Fruit fly (Drosophila melanogaster) S2 (cell line): Measurements from ENCODE around the gene CG33303.

Experiments
- CG8478 ChIP-seq: fragments of >200 bp; optimal IDR thresholded peaks from 2 replicates; lab custom pipeline; 2018
- CTCF ChIP-seq, 2 experiments: fragments of >200 bp; optimal IDR thresholded peaks; 2 replicates each; lab custom pipeline; 2018

- TF ChIP-seq CG8478 (lab: Kevin White, UChicago) (no peak), CTCF (optimal IDR thresholded peaks at IDR 0.05; lab: Kevin White, UChicago) (no peak)
Measured at dm6 chr2L:10405008-10405654, 29.6 kb upstream of the CG33303 start, which contains the start of the genes CG17768, LSm-4 and Ir31a.
